Fruit fly (Drosophila melanogaster) whole organism, embryonic: Measurements from ENCODE around the gene ssp3.
A peak's percentile ranks its signal among the peaks of the same experiment; 100 is the strongest.

Source experiments
- Blimp-1 ChIP-seq: fragments of 200-800 bp; sonication (Bioruptor generic); optimal IDR thresholded peaks from 3 replicates; lab custom pipeline; 2018; ENCODE audit warnings: missing biosample characterization, missing genetic modification characterization, mild to moderate bottlenecking, moderate library complexity, missing genetic modification reagents
- CG10654 ChIP-seq: fragments of 200-800 bp; sonication (Bioruptor generic); optimal IDR thresholded peaks from 2 replicates; lab custom pipeline; 2016; ENCODE audit warnings: missing biosample characterization, missing genetic modification characterization
- CG11456 ChIP-seq: fragments of 200-800 bp; sonication (Bioruptor generic); IDR thresholded peaks from 3 replicates; pipeline ENCODE4 v1.3.6; 2022; ENCODE audit warnings: missing biosample characterization, missing genetic modification characterization
- CG11695 ChIP-seq: fragments of 200-800 bp; sonication (Bioruptor generic); IDR thresholded peaks from 3 replicates; pipeline ENCODE4 v1.3.6; 2022; ENCODE audit warnings: missing biosample characterization, missing genetic modification characterization
- CG11696 ChIP-seq: fragments of 200-800 bp; sonication (Bioruptor generic); IDR thresholded peaks from 2 replicates; pipeline ENCODE4 v1.3.6; 2022; ENCODE audit warnings: missing biosample characterization, missing genetic modification characterization
- CG14860 ChIP-seq: fragments of 200-800 bp; sonication (Bioruptor generic); IDR thresholded peaks from 3 replicates; pipeline ENCODE4 v1.3.6; 2022; ENCODE audit warnings: missing biosample characterization, missing genetic modification characterization; ENCODE audit not compliant: partially characterized antibody
- CG15011 ChIP-seq: fragments of 200-800 bp; sonication (Bioruptor generic); optimal IDR thresholded peaks from 3 replicates; lab custom pipeline; 2018; ENCODE audit warnings: missing biosample characterization, mild to moderate bottlenecking, missing genetic modification characterization
- CG15269 ChIP-seq: fragments of 200-800 bp; sonication (Bioruptor generic); optimal IDR thresholded peaks from 2 replicates; lab custom pipeline; 2018; ENCODE audit warnings: missing biosample characterization, mild to moderate bottlenecking, missing genetic modification characterization, moderate library complexity
- CG17385 ChIP-seq: fragments of 200-800 bp; sonication (Bioruptor generic); optimal IDR thresholded peaks from 3 replicates; lab custom pipeline; 2018; ENCODE audit warnings: missing biosample characterization, mild to moderate bottlenecking, missing genetic modification characterization
- CG18262 ChIP-seq: fragments of 200-800 bp; optimal IDR thresholded peaks from 3 replicates; lab custom pipeline; 2019; ENCODE audit warnings: missing biosample characterization, mild to moderate bottlenecking, missing genetic modification characterization, moderate library complexity
- CG2120 ChIP-seq: fragments of 200-800 bp; sonication (Bioruptor generic); optimal IDR thresholded peaks from 3 replicates; lab custom pipeline; 2016; ENCODE audit warnings: missing biosample characterization, missing genetic modification characterization
- CG32772 ChIP-seq: fragments of 200-800 bp; sonication (Bioruptor generic); IDR thresholded peaks from 2 replicates; pipeline ENCODE4 v1.3.6; 2022; ENCODE audit warnings: missing biosample characterization, missing genetic modification characterization
- CG4328 ChIP-seq: fragments of 200-800 bp; sonication (Bioruptor generic); optimal IDR thresholded peaks from 3 replicates; lab custom pipeline; 2017; ENCODE audit warnings: missing biosample characterization, missing genetic modification reagents, missing genetic modification characterization
- CG6683 ChIP-seq: fragments of 200-800 bp; sonication (Bioruptor generic); optimal IDR thresholded peaks from 2 replicates; lab custom pipeline; 2017; ENCODE audit warnings: missing biosample characterization, mild to moderate bottlenecking, missing genetic modification characterization, missing genetic modification reagents
- CG8924 ChIP-seq: fragments of 200-800 bp; optimal IDR thresholded peaks from 3 replicates; lab custom pipeline; 2019; ENCODE audit warnings: missing biosample characterization, mild to moderate bottlenecking, missing genetic modification characterization, moderate library complexity
- CkIIα-i1 ChIP-seq: fragments of 200-800 bp; sonication (Bioruptor generic); IDR thresholded peaks from 2 replicates; pipeline ENCODE4 v1.3.6; 2022; ENCODE audit warnings: missing biosample characterization, missing genetic modification characterization
- Dbx ChIP-seq: fragments of 200-800 bp; sonication (Bioruptor generic); IDR thresholded peaks from 3 replicates; pipeline ENCODE4 v1.3.6; 2022; ENCODE audit warnings: missing biosample characterization, missing genetic modification characterization
- Dek ChIP-seq: fragments of 200-800 bp; sonication (Bioruptor generic); optimal IDR thresholded peaks from 3 replicates; lab custom pipeline; 2019; ENCODE audit warnings: missing biosample characterization, mild to moderate bottlenecking, missing genetic modification characterization, moderate library complexity
- E2f2 ChIP-seq: fragments of 200-800 bp; sonication (Bioruptor generic); IDR thresholded peaks from 2 replicates; pipeline ENCODE4 v1.3.6; 2022; ENCODE audit warnings: missing biosample characterization, missing genetic modification characterization
- Eip74EF ChIP-seq, 2 experiments: fragments of 200-800 bp in 1 of 2; fragments of >200 bp in 1 of 2; sonication (Bioruptor generic) in 1 of 2; optimal IDR thresholded peaks; 2 replicates each; lab custom pipeline; 2017 to 2019; ENCODE audit warnings: missing biosample characterization in 2 of 2, missing genetic modification characterization in 2 of 2, mild to moderate bottlenecking in 1 of 2, moderate library complexity in 1 of 2
- H15 ChIP-seq: fragments of 200-800 bp; sonication (Bioruptor generic); IDR thresholded peaks from 3 replicates; pipeline ENCODE4 v1.3.6; 2022; ENCODE audit warnings: missing biosample characterization, missing genetic modification characterization
- Hr3 ChIP-seq: fragments of 200-800 bp; sonication (Bioruptor generic); optimal IDR thresholded peaks from 3 replicates; lab custom pipeline; 2016; ENCODE audit warnings: missing biosample characterization, missing genetic modification characterization
- Max ChIP-seq: fragments of 200-800 bp; sonication (Bioruptor generic); optimal IDR thresholded peaks from 2 replicates; lab custom pipeline; 2016; ENCODE audit warnings: missing biosample characterization, mild to moderate bottlenecking, missing genetic modification characterization
- NK7.1 ChIP-seq: fragments of 200-800 bp; sonication (Bioruptor generic); optimal IDR thresholded peaks from 3 replicates; lab custom pipeline; 2016; ENCODE audit warnings: missing biosample characterization, missing genetic modification characterization
- Oaz ChIP-seq: fragments of 200-800 bp; sonication (Bioruptor generic); IDR thresholded peaks from 2 replicates; pipeline ENCODE4 v1.3.6; 2022; ENCODE audit warnings: missing biosample characterization, missing genetic modification characterization
- Ssrp ChIP-seq: fragments of 200-800 bp; sonication (Bioruptor generic); optimal IDR thresholded peaks from 2 replicates; lab custom pipeline; 2018; ENCODE audit warnings: missing biosample characterization, mild to moderate bottlenecking, missing genetic modification characterization, moderate library complexity
- bigmax ChIP-seq: fragments of 200-800 bp; sonication (Bioruptor generic); optimal IDR thresholded peaks from 2 replicates; lab custom pipeline; 2018; ENCODE audit warnings: missing biosample characterization, mild to moderate bottlenecking, missing genetic modification characterization
- bsh ChIP-seq, 2 experiments: fragments of 200-800 bp; sonication (Bioruptor generic); optimal IDR thresholded peaks; 2 replicates each; lab custom pipeline; 2017 to 2018; ENCODE audit warnings: mild to moderate bottlenecking in 2 of 2, missing biosample characterization in 2 of 2, missing genetic modification characterization in 2 of 2, moderate library complexity in 1 of 2
- dmrt99B ChIP-seq: fragments of 200-800 bp; sonication (Bioruptor generic); optimal IDR thresholded peaks from 2 replicates; lab custom pipeline; 2018; ENCODE audit warnings: missing biosample characterization, mild to moderate bottlenecking, missing genetic modification characterization, moderate library complexity
- esg ChIP-seq: fragments of 200-800 bp; sonication (Bioruptor generic); conservative IDR thresholded peaks from 2 replicates; pipeline ENCODE4 v1.3.6; 2022; ENCODE audit warnings: missing biosample characterization, missing genetic modification characterization
- ewg ChIP-seq: fragments of 200-800 bp; sonication (Bioruptor generic); optimal IDR thresholded peaks from 3 replicates; lab custom pipeline; 2017; ENCODE audit warnings: mild to moderate bottlenecking, missing biosample characterization, missing genetic modification reagents, missing genetic modification characterization
- exex ChIP-seq: fragments of 200-800 bp; sonication (Bioruptor generic); optimal IDR thresholded peaks from 4 replicates; lab custom pipeline; 2018; ENCODE audit warnings: missing biosample characterization, mild to moderate bottlenecking, missing genetic modification characterization, moderate library complexity
- gcm ChIP-seq: fragments of 200-800 bp; sonication (Bioruptor generic); optimal IDR thresholded peaks from 2 replicates; lab custom pipeline; 2019; ENCODE audit warnings: missing biosample characterization, mild to moderate bottlenecking, missing genetic modification characterization, moderate library complexity
- hbn ChIP-seq: fragments of 200-800 bp; sonication (Bioruptor generic); IDR thresholded peaks from 2 replicates; pipeline ENCODE4 v1.3.6; 2022; ENCODE audit warnings: missing biosample characterization, missing genetic modification characterization; ENCODE audit not compliant: partially characterized antibody
- her ChIP-seq: fragments of 200-800 bp; sonication (Bioruptor generic); optimal IDR thresholded peaks from 2 replicates; lab custom pipeline; 2016; ENCODE audit warnings: missing biosample characterization, missing genetic modification characterization
- insv ChIP-seq, 2 experiments: fragments of 200-800 bp; sonication (Bioruptor generic); optimal IDR thresholded peaks; 3 replicates each; lab custom pipeline; 2016 to 2018; ENCODE audit warnings: missing biosample characterization in 2 of 2, missing genetic modification characterization in 2 of 2
- lilli ChIP-seq: fragments of 200-800 bp; sonication (Bioruptor generic); optimal IDR thresholded peaks from 3 replicates; lab custom pipeline; 2016; ENCODE audit warnings: missing biosample characterization, missing genetic modification characterization
- onecut ChIP-seq: fragments of 200-800 bp; sonication (Bioruptor generic); IDR thresholded peaks from 2 replicates; pipeline ENCODE4 v1.3.6; 2022; ENCODE audit warnings: missing biosample characterization, missing genetic modification characterization
- psq ChIP-seq: fragments of 200-800 bp; sonication (Bioruptor generic); optimal IDR thresholded peaks from 2 replicates; lab custom pipeline; 2017; ENCODE audit warnings: missing biosample characterization, missing genetic modification characterization
- ranshi ChIP-seq: fragments of 200-800 bp; sonication (Bioruptor generic); IDR thresholded peaks from 2 replicates; pipeline ENCODE4 v1.3.6; 2022; ENCODE audit warnings: missing biosample characterization, missing genetic modification characterization
- run ChIP-seq: fragments of 200-800 bp; sonication (Bioruptor generic); optimal IDR thresholded peaks from 3 replicates; lab custom pipeline; 2018; ENCODE audit warnings: missing biosample characterization, mild to moderate bottlenecking, missing genetic modification characterization
- sd ChIP-seq: fragments of 200-800 bp; sonication (Bioruptor generic); optimal IDR thresholded peaks from 3 replicates; lab custom pipeline; 2018; ENCODE audit warnings: missing biosample characterization, mild to moderate bottlenecking, missing genetic modification characterization, moderate library complexity
- sens-2 ChIP-seq: fragments of 200-800 bp; sonication (Bioruptor generic); IDR thresholded peaks from 2 replicates; pipeline ENCODE4 v1.3.6; 2022; ENCODE audit warnings: missing biosample characterization, missing genetic modification characterization
- so ChIP-seq: fragments of 200-800 bp; sonication (Bioruptor generic); IDR thresholded peaks from 3 replicates; pipeline ENCODE4 v1.3.6; 2022; ENCODE audit warnings: missing biosample characterization, missing genetic modification characterization
- stc ChIP-seq: fragments of 200-800 bp; sonication (Bioruptor generic); IDR thresholded peaks from 2 replicates; pipeline ENCODE4 v1.3.6; 2022; ENCODE audit warnings: missing biosample characterization, missing genetic modification characterization
- tin ChIP-seq: fragments of 200-800 bp; sonication (Bioruptor generic); optimal IDR thresholded peaks from 3 replicates; lab custom pipeline; 2016; ENCODE audit warnings: missing biosample characterization, missing genetic modification characterization
- usp ChIP-seq: fragments of >200 bp; optimal IDR thresholded peaks from 2 replicates; lab custom pipeline; 2017; ENCODE audit warnings: missing biosample characterization, missing genetic modification characterization
- wdn ChIP-seq: fragments of 200-800 bp; sonication (Bioruptor generic); IDR thresholded peaks from 2 replicates; pipeline ENCODE4 v1.3.6; 2022; ENCODE audit warnings: missing biosample characterization, missing genetic modification characterization
- zen ChIP-seq: fragments of 200-800 bp; sonication (Bioruptor generic); optimal IDR thresholded peaks from 3 replicates; lab custom pipeline; 2018; ENCODE audit warnings: missing biosample characterization, mild to moderate bottlenecking, missing genetic modification characterization, moderate library complexity
- zf30C ChIP-seq: fragments of 200-800 bp; sonication (Bioruptor generic); optimal IDR thresholded peaks from 3 replicates; lab custom pipeline; 2018; ENCODE audit warnings: missing biosample characterization, mild to moderate bottlenecking, missing genetic modification characterization

Gene ssp3

dm6 chr2L:18957142-18957674 lies 13.4 kb upstream of the ssp3 start, which contains the start of gene Bhmt (continued):
- TF ChIP-seq tin (GFP tag; lab: Kevin White, UChicago) (peak; percentile 35), zen (tag; lab: Kevin White, UChicago) (peak; percentile 10), wdn (peak; percentile 51; the same call in 1 of the 2 replicates), CG2120 (GFP tag; lab: Kevin White, UChicago) (peak; percentile 59), sd (tag; lab: Kevin White, UChicago) (peak; percentile 84), Oaz (GFP tag; lab: Robert Waterston, UW) (no peak), CkIIα-i1 (GFP tag; lab: Robert Waterston, UW) (no peak), insv (GFP tag; optimal IDR thresholded peaks at IDR 0.05; lab: Kevin White, UChicago) (no peak), bigmax (no peak), CG4328 (GFP tag; lab: Kevin White, UChicago) (peak; percentile 0), Blimp-1 (GFP tag; lab: Kevin White, UChicago) (peak; percentile 44), CG11696 (GFP tag; lab: Robert Waterston, UW) (peak; percentile 61), esg (GFP tag; lab: Robert Waterston, UW) (0 out of 2 replicates have a peak, but pooled peaks have one; percentile 13), Dek (peak; percentile 67), CG11695 (GFP tag; lab: Robert Waterston, UW) (peak; percentile 74; the same call in 2 of the 3 replicates), E2f2 (GFP tag; lab: Robert Waterston, UW) (peak; percentile 34; the same call in 1 of the 2 replicates), Eip74EF (GFP tag; optimal IDR thresholded peaks at IDR 0.05; lab: Kevin White, UChicago) (peak in 1 of 2 experiments; percentile 47), zf30C (no peak), dmrt99B (tag; lab: Kevin White, UChicago) (peak; percentile 71), stc (GFP tag; lab: Robert Waterston, UW) (peak; percentile 68), run (tag; lab: Kevin White, UChicago) (peak; percentile 21), ranshi (GFP tag; lab: Robert Waterston, UW) (peak; percentile 73), gcm (peak; percentile 25), Max (GFP tag; lab: Kevin White, UChicago) (peak; percentile 20), CG11456 (GFP tag; lab: Robert Waterston, UW) (peak; percentile 75), onecut (no peak), so (GFP tag; lab: Robert Waterston, UW) (peak; percentile 39; the same call in 1 of the 3 replicates), Hr3 (peak; percentile 47), CG6683 (GFP tag; lab: Kevin White, UChicago) (peak; percentile 43), CG8924 (peak; percentile 74), ewg (GFP tag; lab: Kevin White, UChicago) (no peak), her (GFP tag; lab: Kevin White, UChicago) (no peak), hbn (GFP tag; lab: Robert Waterston, UW) (no peak), usp (GFP tag; lab: Kevin White, UChicago) (no peak), CG32772 (GFP tag; lab: Robert Waterston, UW) (no peak; the same call in 1 of the 2 replicates), CG10654 (peak; percentile 52), Ssrp (tag; lab: Kevin White, UChicago) (peak; percentile 42), exex (peak; percentile 56), Dbx (GFP tag; lab: Robert Waterston, UW) (peak; percentile 78; the same call in 2 of the 3 replicates), CG15269 (tag; lab: Kevin White, UChicago) (peak; percentile 87), lilli (GFP tag; lab: Kevin White, UChicago) (peak; percentile 48), H15 (peak; percentile 52; the same call in 1 of the 3 replicates), CG14860 (GFP tag; lab: Robert Waterston, UW) (no peak), psq (GFP tag; lab: Kevin White, UChicago) (no peak), sens-2 (GFP tag; lab: Robert Waterston, UW) (no peak), CG18262 (tag; lab: Kevin White, UChicago) (peak; percentile 68), NK7.1 (GFP tag; lab: Kevin White, UChicago) (no peak), CG17385 (GFP tag; lab: Kevin White, UChicago) (peak; percentile 62), CG15011 (GFP tag; lab: Kevin White, UChicago) (peak; percentile 11), bsh (GFP tag; optimal IDR thresholded peaks at IDR 0.05; lab: Kevin White, UChicago) (peak; percentile 56 to 59)
